Fruit fly (Drosophila melanogaster) whole organism, embryonic: ENCODE results near the gene PH4alphaNE2.

Experiments
- BEAF-32 ChIP-seq: fragments of 200-800 bp; sonication (Bioruptor generic); optimal IDR thresholded peaks from 3 replicates; lab custom pipeline; 2017; ENCODE audit warnings: missing biosample characterization, missing genetic modification characterization, mild to moderate bottlenecking, moderate library complexity, missing genetic modification reagents
- CG11696 ChIP-seq: fragments of 200-800 bp; sonication (Bioruptor generic); IDR thresholded peaks from 2 replicates; pipeline ENCODE4 v1.3.6; 2022; ENCODE audit warnings: missing biosample characterization, missing genetic modification characterization
- CG12391 ChIP-seq: fragments of 200-800 bp; sonication (Bioruptor generic); optimal IDR thresholded peaks from 3 replicates; lab custom pipeline; 2018; ENCODE audit warnings: missing biosample characterization, mild to moderate bottlenecking, missing genetic modification characterization, moderate library complexity
- CG12769 ChIP-seq: fragments of 200-800 bp; sonication (Bioruptor generic); optimal IDR thresholded peaks from 2 replicates; lab custom pipeline; 2019; ENCODE audit warnings: missing biosample characterization, mild to moderate bottlenecking, missing genetic modification characterization, moderate library complexity
- CG1529 ChIP-seq: fragments of 200-800 bp; sonication (Bioruptor generic); optimal IDR thresholded peaks from 3 replicates; lab custom pipeline; 2018; ENCODE audit warnings: missing biosample characterization, missing genetic modification characterization
- CG16779 ChIP-seq: fragments of 200-800 bp; sonication (Bioruptor generic); IDR thresholded peaks from 2 replicates; pipeline ENCODE4 v1.3.6; 2022; ENCODE audit warnings: missing biosample characterization, missing genetic modification characterization
- CG17568 ChIP-seq: fragments of 200-800 bp; sonication (Bioruptor generic); optimal IDR thresholded peaks from 2 replicates; lab custom pipeline; 2018; ENCODE audit warnings: missing biosample characterization, mild to moderate bottlenecking, missing genetic modification characterization, moderate library complexity
- CG17802 ChIP-seq: fragments of 200-800 bp; sonication (Bioruptor generic); optimal IDR thresholded peaks from 2 replicates; lab custom pipeline; 2018; ENCODE audit warnings: missing biosample characterization, mild to moderate bottlenecking, missing genetic modification characterization, moderate library complexity
- CG18764 ChIP-seq: fragments of 200-800 bp; sonication (Bioruptor generic); optimal IDR thresholded peaks from 3 replicates; lab custom pipeline; 2016; ENCODE audit warnings: missing biosample characterization, missing genetic modification characterization
- CG2116 ChIP-seq: fragments of 200-800 bp; sonication (Bioruptor generic); optimal IDR thresholded peaks from 3 replicates; lab custom pipeline; 2018; ENCODE audit warnings: missing biosample characterization, mild to moderate bottlenecking, missing genetic modification characterization
- CG32532 ChIP-seq: fragments of 200-800 bp; sonication (Bioruptor generic); IDR thresholded peaks from 2 replicates; pipeline ENCODE4 v1.3.6; 2022; ENCODE audit warnings: missing biosample characterization, missing genetic modification characterization
- CG4328 ChIP-seq: fragments of 200-800 bp; sonication (Bioruptor generic); optimal IDR thresholded peaks from 3 replicates; lab custom pipeline; 2017; ENCODE audit warnings: missing biosample characterization, missing genetic modification reagents, missing genetic modification characterization
- CG4854 ChIP-seq: fragments of 200-800 bp; sonication (Bioruptor generic); optimal IDR thresholded peaks from 2 replicates; lab custom pipeline; 2016; ENCODE audit warnings: missing biosample characterization, missing genetic modification characterization, inconsistent platforms
- CG5953 ChIP-seq: fragments of 200-800 bp; sonication (Bioruptor generic); IDR thresholded peaks from 2 replicates; pipeline ENCODE4 v1.3.6; 2022; ENCODE audit warnings: missing biosample characterization, missing genetic modification characterization
- CG7987 ChIP-seq: fragments of 200-800 bp; sonication (Bioruptor generic); optimal IDR thresholded peaks from 2 replicates; lab custom pipeline; 2018; ENCODE audit warnings: missing biosample characterization, mild to moderate bottlenecking, missing genetic modification characterization, moderate library complexity
- CG9215 ChIP-seq: fragments of 200-800 bp; sonication (Bioruptor generic); IDR thresholded peaks from 2 replicates; pipeline ENCODE4 v1.3.6; 2022; ENCODE audit warnings: missing biosample characterization, missing genetic modification characterization
- CG9876 ChIP-seq: fragments of 200-800 bp; sonication (Bioruptor generic); optimal IDR thresholded peaks from 2 replicates; lab custom pipeline; 2016; ENCODE audit warnings: missing biosample characterization, missing genetic modification characterization
- CHES-1-like ChIP-seq: fragments of 200-800 bp; sonication (Bioruptor generic); optimal IDR thresholded peaks from 2 replicates; lab custom pipeline; 2016; ENCODE audit warnings: missing biosample characterization, missing genetic modification characterization
- D ChIP-seq, 2 experiments: fragments of 200-800 bp in 1 of 2; fragments of >200 bp in 1 of 2; sonication (Bioruptor generic) in 1 of 2; optimal IDR thresholded peaks; 2 replicates in 1 of 2; 3 replicates in 1 of 2; lab custom pipeline; 2017; ENCODE audit warnings: mild to moderate bottlenecking in 1 of 2, missing biosample characterization in 1 of 2, missing genetic modification characterization in 1 of 2, missing genetic modification reagents in 1 of 2
- Dll ChIP-seq: fragments of 200-800 bp; sonication (Bioruptor generic); IDR thresholded peaks from 4 replicates; pipeline ENCODE4 v1.3.6; 2022; ENCODE audit warnings: missing biosample characterization, missing genetic modification characterization; ENCODE audit not compliant: partially characterized antibody
- Dref ChIP-seq: fragments of 200-800 bp; sonication (Bioruptor generic); IDR thresholded peaks from 2 replicates; pipeline ENCODE4 v1.3.6; 2022; ENCODE audit warnings: missing biosample characterization, missing genetic modification characterization
- Hr51 ChIP-seq, 2 experiments: fragments of 200-800 bp; sonication (Bioruptor generic); optimal IDR thresholded peaks; 2 replicates in 1 of 2; 3 replicates in 1 of 2; lab custom pipeline; 2016 to 2018; ENCODE audit warnings: missing biosample characterization in 2 of 2, missing genetic modification characterization in 2 of 2, mild to moderate bottlenecking in 1 of 2, moderate library complexity in 1 of 2
- Lhr ChIP-seq: fragments of 200-800 bp; sonication (Bioruptor generic); optimal IDR thresholded peaks from 3 replicates; lab custom pipeline; 2017; ENCODE audit warnings: mild to moderate bottlenecking, missing biosample characterization, missing genetic modification reagents, missing genetic modification characterization
- NK7.1 ChIP-seq: fragments of 200-800 bp; sonication (Bioruptor generic); optimal IDR thresholded peaks from 3 replicates; lab custom pipeline; 2016; ENCODE audit warnings: missing biosample characterization, missing genetic modification characterization
- Nf-YC ChIP-seq: fragments of 200-800 bp; optimal IDR thresholded peaks from 3 replicates; lab custom pipeline; 2019; ENCODE audit warnings: missing biosample characterization, mild to moderate bottlenecking, missing genetic modification characterization, moderate library complexity
- NfI ChIP-seq: fragments of 200-800 bp; sonication (Bioruptor generic); optimal IDR thresholded peaks from 3 replicates; lab custom pipeline; 2018; ENCODE audit warnings: missing biosample characterization, mild to moderate bottlenecking, missing genetic modification characterization, moderate library complexity
- Stat92E ChIP-seq, 3 experiments: fragments of >200 bp in 2 of 3; fragments of 200-800 bp in 1 of 3; sonication (Bioruptor generic) in 1 of 3; optimal IDR thresholded peaks; 2 replicates each; lab custom pipeline; 2017 to 2019; ENCODE audit warnings: missing biosample characterization in 3 of 3, missing genetic modification characterization in 3 of 3, mild to moderate bottlenecking in 1 of 3, moderate library complexity in 1 of 3
- Taf1 ChIP-seq: fragments of 200-800 bp; sonication (Bioruptor generic); IDR thresholded peaks from 2 replicates; pipeline ENCODE4 v1.3.6; 2022; ENCODE audit warnings: missing biosample characterization, missing genetic modification characterization
- Xbp1 ChIP-seq: fragments of 200-800 bp; sonication (Bioruptor generic); optimal IDR thresholded peaks from 3 replicates; lab custom pipeline; 2016; ENCODE audit warnings: missing biosample characterization, mild to moderate bottlenecking, missing genetic modification characterization
- ab ChIP-seq: fragments of 200-800 bp; sonication (Bioruptor generic); optimal IDR thresholded peaks from 2 replicates; lab custom pipeline; 2016; ENCODE audit warnings: missing biosample characterization, missing genetic modification characterization
- btn ChIP-seq: fragments of 200-800 bp; sonication (Bioruptor generic); optimal IDR thresholded peaks from 2 replicates; lab custom pipeline; 2016; ENCODE audit warnings: missing biosample characterization, missing genetic modification characterization
- emc ChIP-seq: fragments of 200-800 bp; sonication (Bioruptor generic); optimal IDR thresholded peaks from 2 replicates; lab custom pipeline; 2016; ENCODE audit warnings: missing biosample characterization, missing genetic modification characterization
- en ChIP-seq: fragments of 200-800 bp; sonication (Bioruptor generic); optimal IDR thresholded peaks from 2 replicates; lab custom pipeline; 2016; ENCODE audit warnings: missing biosample characterization, missing genetic modification characterization
- eve ChIP-seq, 2 experiments: fragments of >200 bp; optimal IDR thresholded peaks; 2 replicates each; lab custom pipeline; 2017; ENCODE audit warnings: missing biosample characterization in 2 of 2, missing genetic modification characterization in 2 of 2
- gsb ChIP-seq: fragments of 200-800 bp; sonication (Bioruptor generic); IDR thresholded peaks from 2 replicates; pipeline ENCODE4 v1.3.6; 2022; ENCODE audit warnings: missing biosample characterization, missing genetic modification characterization
- hth ChIP-seq: fragments of >200 bp; optimal IDR thresholded peaks from 2 replicates; lab custom pipeline; 2017; ENCODE audit warnings: inconsistent platforms
- klu ChIP-seq: fragments of 200-800 bp; sonication (Bioruptor generic); IDR thresholded peaks from 2 replicates; pipeline ENCODE4 v1.3.6; 2022; ENCODE audit warnings: missing biosample characterization, missing genetic modification characterization
- lab ChIP-seq: fragments of 200-800 bp; sonication (Bioruptor generic); optimal IDR thresholded peaks from 3 replicates; lab custom pipeline; 2017; ENCODE audit warnings: missing biosample characterization, missing genetic modification characterization, mild to moderate bottlenecking, moderate library complexity, missing genetic modification reagents
- lilli ChIP-seq: fragments of 200-800 bp; sonication (Bioruptor generic); optimal IDR thresholded peaks from 3 replicates; lab custom pipeline; 2016; ENCODE audit warnings: missing biosample characterization, missing genetic modification characterization
- maf-S ChIP-seq: fragments of 200-800 bp; sonication (Bioruptor generic); optimal IDR thresholded peaks from 2 replicates; lab custom pipeline; 2016; ENCODE audit warnings: missing biosample characterization, missing genetic modification characterization
- pan ChIP-seq, 4 experiments: fragments of >200 bp in 3 of 4; fragments of 200-800 bp in 1 of 4; sonication (Bioruptor generic) in 1 of 4; optimal IDR thresholded peaks in 3 of 4; IDR thresholded peaks in 1 of 4; 2 replicates each; pipeline versions ENCODE4 v1.3.6 to Lab custom; 2017 to 2022; ENCODE audit warnings: missing biosample characterization in 2 of 4, missing genetic modification characterization in 2 of 4, mixed read lengths in 1 of 4
- pb ChIP-seq: fragments of 200-800 bp; sonication (Bioruptor generic); optimal IDR thresholded peaks from 3 replicates; lab custom pipeline; 2016; ENCODE audit warnings: missing biosample characterization, missing genetic modification characterization
- peb ChIP-seq: fragments of 200-800 bp; sonication (Bioruptor generic); IDR thresholded peaks from 2 replicates; pipeline ENCODE4 v1.3.6; 2022; ENCODE audit warnings: missing biosample characterization, missing genetic modification characterization
- psq ChIP-seq: fragments of 200-800 bp; sonication (Bioruptor generic); optimal IDR thresholded peaks from 2 replicates; lab custom pipeline; 2017; ENCODE audit warnings: missing biosample characterization, missing genetic modification characterization
- sd ChIP-seq: fragments of 200-800 bp; sonication (Bioruptor generic); optimal IDR thresholded peaks from 3 replicates; lab custom pipeline; 2018; ENCODE audit warnings: missing biosample characterization, mild to moderate bottlenecking, missing genetic modification characterization, moderate library complexity
- tio ChIP-seq: fragments of 200-800 bp; sonication (Bioruptor generic); optimal IDR thresholded peaks from 2 replicates; lab custom pipeline; 2017; ENCODE audit warnings: missing biosample characterization, missing genetic modification characterization, inconsistent platforms
- vnd ChIP-seq: fragments of 200-800 bp; sonication (Bioruptor generic); IDR thresholded peaks from 3 replicates; pipeline ENCODE4 v1.3.6; 2022; ENCODE audit warnings: missing biosample characterization, missing genetic modification characterization; ENCODE audit not compliant: partially characterized antibody
- yki ChIP-seq: fragments of >200 bp; optimal IDR thresholded peaks from 3 replicates; lab custom pipeline; 2018
- zf30C ChIP-seq: fragments of 200-800 bp; sonication (Bioruptor generic); optimal IDR thresholded peaks from 3 replicates; lab custom pipeline; 2018; ENCODE audit warnings: missing biosample characterization, mild to moderate bottlenecking, missing genetic modification characterization

The PH4alphaNE2 gene

dm6 chr3R:30531989-30532653 is 20.1 kb upstream of the PH4alphaNE2 start, which contains the start of gene tmod (continued):
- TF ChIP-seq emc (GFP tag; lab: Kevin White, UChicago), result no peak
- TF ChIP-seq CG16779 (GFP tag; lab: Robert Waterston, UW), result no peak
- TF ChIP-seq CG12769 (tag; lab: Kevin White, UChicago), result peak; percentile 28
- TF ChIP-seq CG11696 (GFP tag; lab: Robert Waterston, UW), result no peak
- no peak for TF ChIP-seq Stat92E (GFP tag; optimal IDR thresholded peaks at IDR 0.05; lab: Kevin White, UChicago)
- no peak for TF ChIP-seq CG7987 (GFP tag; lab: Kevin White, UChicago)
- TF ChIP-seq CG18764 (GFP tag; lab: Kevin White, UChicago), result no peak
- no peak for TF ChIP-seq Lhr (GFP tag; lab: Kevin White, UChicago)
- peak; percentile 30 for TF ChIP-seq en (GFP tag; lab: Kevin White, UChicago)
- no peak for TF ChIP-seq peb (GFP tag; lab: Robert Waterston, UW)
- TF ChIP-seq CG9215, result 0 out of 2 replicates have a peak, but pooled peaks have one; percentile 28
- no peak for TF ChIP-seq D (optimal IDR thresholded peaks at IDR 0.05; lab: Kevin White, UChicago)
- peak; percentile 38 for TF ChIP-seq D (GFP tag; optimal IDR thresholded peaks at IDR 0.05; lab: Kevin White, UChicago)
- no peak for TF ChIP-seq NK7.1 (GFP tag; lab: Kevin White, UChicago)
- peak; percentile 1 for TF ChIP-seq lilli (GFP tag; lab: Kevin White, UChicago)
- no peak for TF ChIP-seq CG9876 (GFP tag; lab: Kevin White, UChicago)
- peak; percentile 62 for TF ChIP-seq CG12391 (tag; lab: Kevin White, UChicago)
- TF ChIP-seq CG2116 (GFP tag; lab: Kevin White, UChicago), result no peak
- TF ChIP-seq pan (optimal IDR thresholded peaks at IDR 0.05; lab: Kevin White, UChicago), result no peak
- no peak for TF ChIP-seq pan (GFP tag; optimal IDR thresholded peaks at IDR 0.05 in 1 of 2, IDR thresholded peaks at IDR 0.05 in 1 of 2)
- TF ChIP-seq Nf-YC, result peak; percentile 15
- TF ChIP-seq vnd, result no peak
- no peak for TF ChIP-seq BEAF-32 (GFP tag; lab: Kevin White, UChicago)
- no peak for TF ChIP-seq hth (lab: Kevin White, UChicago)
- TF ChIP-seq CG4328 (GFP tag; lab: Kevin White, UChicago), result no peak
- no peak for TF ChIP-seq sd (tag; lab: Kevin White, UChicago)
- TF ChIP-seq psq (GFP tag; lab: Kevin White, UChicago), result no peak
- no peak for TF ChIP-seq Dref (GFP tag; lab: Robert Waterston, UW)
- TF ChIP-seq zf30C (GFP tag; lab: Kevin White, UChicago), result peak; percentile 32
- TF ChIP-seq btn (GFP tag; lab: Kevin White, UChicago), result no peak
- TF ChIP-seq pb (GFP tag; lab: Kevin White, UChicago), result no peak
- TF ChIP-seq CG17568 (GFP tag; lab: Kevin White, UChicago), result peak; percentile 2
- no peak for TF ChIP-seq gsb
- TF ChIP-seq Taf1 (GFP tag; lab: Robert Waterston, UW), result no peak
- TF ChIP-seq CG1529 (GFP tag; lab: Kevin White, UChicago), result peak; percentile 21
- TF ChIP-seq CHES-1-like (GFP tag; lab: Kevin White, UChicago), result no peak
- TF ChIP-seq lab, result peak; percentile 40
- TF ChIP-seq klu (GFP tag; lab: Robert Waterston, UW), result no peak
- TF ChIP-seq tio, result peak; percentile 34
- TF ChIP-seq Dll (GFP tag; lab: Robert Waterston, UW), result no peak
- no peak for TF ChIP-seq yki
- TF ChIP-seq CG32532 (GFP tag; lab: Robert Waterston, UW), result peak; percentile 70; the same call in 1 of the 2 replicates
- TF ChIP-seq CG5953 (GFP tag; lab: Robert Waterston, UW), result no peak
- no peak for TF ChIP-seq CG4854 (GFP tag; lab: Kevin White, UChicago)
- peak in 1 of 2 experiments; percentile 40 for TF ChIP-seq eve (GFP tag; optimal IDR thresholded peaks at IDR 0.05; lab: Kevin White, UChicago)
- peak; percentile 45 for TF ChIP-seq Xbp1 (GFP tag; lab: Kevin White, UChicago)
- no peak for TF ChIP-seq ab (GFP tag; lab: Kevin White, UChicago)
- peak in 1 of 2 experiments; percentile 64 for TF ChIP-seq Hr51 (GFP tag; optimal IDR thresholded peaks at IDR 0.05; lab: Kevin White, UChicago)
- TF ChIP-seq CG17802, result peak; percentile 20
- TF ChIP-seq NfI (GFP tag; lab: Kevin White, UChicago), result peak; percentile 1
- TF ChIP-seq maf-S (GFP tag; lab: Kevin White, UChicago), result peak; percentile 31
